Fruit fly (Drosophila melanogaster): ENCODE results near the gene dpr6.
A peak's percentile ranks its signal among the peaks of the same experiment; 100 is the strongest.

The dpr6 gene

dm6 chr3L:9972007-9972856 lies 2.2 kb upstream of the dpr6 start, which contains the start of the genes CG6674, CG42455 and vnc (continued):
- no peak for TF ChIP-seq pan (optimal IDR thresholded peaks at IDR 0.05)
- peak; percentile 19 for TF ChIP-seq brk (GFP tag; optimal IDR thresholded peaks at IDR 0.05)
- no peak for TF ChIP-seq CG32264 (GFP tag; optimal IDR thresholded peaks at IDR 0.05)
- TF ChIP-seq woc (GFP tag; optimal IDR thresholded peaks at IDR 0.05) = no peak
- TF ChIP-seq N (GFP tag; optimal IDR thresholded peaks at IDR 0.05) = no peak
- TF ChIP-seq Hr78 (GFP tag; optimal IDR thresholded peaks at IDR 0.05) = no peak
- peak in 1 of 2 experiments; percentile 48 for TF ChIP-seq foxo (GFP tag; optimal IDR thresholded peaks at IDR 0.05)

- no peak for TF ChIP-seq lola (GFP tag; optimal IDR thresholded peaks at IDR 0.05)
- no peak for TF ChIP-seq Jra (GFP tag; optimal IDR thresholded peaks at IDR 0.05)
- TF ChIP-seq tai (GFP tag; optimal IDR thresholded peaks at IDR 0.05) = no peak
- no peak for TF ChIP-seq rgr (GFP tag; optimal IDR thresholded peaks at IDR 0.05)
- no peak for TF ChIP-seq N (GFP tag; optimal IDR thresholded peaks at IDR 0.05)
- no peak for TF ChIP-seq Dfd (GFP tag; optimal IDR thresholded peaks at IDR 0.05)
- no peak for TF ChIP-seq woc (GFP tag; optimal IDR thresholded peaks at IDR 0.05)
- no peak for TF ChIP-seq Dif (GFP tag; optimal IDR thresholded peaks at IDR 0.05; ENCODE audit: partially characterized antibody)
- TF ChIP-seq dmrt93B (GFP tag; optimal IDR thresholded peaks at IDR 0.05) = no peak
- no peak for TF ChIP-seq sage (GFP tag; optimal IDR thresholded peaks at IDR 0.05)
- no peak for TF ChIP-seq Vsx2 (GFP tag; optimal IDR thresholded peaks at IDR 0.05; ENCODE audit: partially characterized antibody)
- TF ChIP-seq jim (GFP tag; optimal IDR thresholded peaks at IDR 0.05) = no peak
- TF ChIP-seq ey (GFP tag; optimal IDR thresholded peaks at IDR 0.05) = no peak
- no peak for TF ChIP-seq GATAd (GFP tag; optimal IDR thresholded peaks at IDR 0.05)
- no peak for TF ChIP-seq CG32264 (GFP tag; optimal IDR thresholded peaks at IDR 0.05)
- TF ChIP-seq OdsH (GFP tag; optimal IDR thresholded peaks at IDR 0.05) = no peak
- TF ChIP-seq br (GFP tag; optimal IDR thresholded peaks at IDR 0.05) = no peak
These were observed 58.9 kb downstream of the dpr6 start for dm6 chr3L:10033344-10033743.

- TF ChIP-seq fru (GFP tag; optimal IDR thresholded peaks at IDR 0.05) (no peak), Hr78 (GFP tag; optimal IDR thresholded peaks at IDR 0.05) (no peak), Hnf4 (GFP tag; optimal IDR thresholded peaks at IDR 0.05) (no peak), h (GFP tag; optimal IDR thresholded peaks at IDR 0.05) (no peak), Jra (GFP tag; optimal IDR thresholded peaks at IDR 0.05) (no peak), br (GFP tag; optimal IDR thresholded peaks at IDR 0.05) (no peak), dsf (GFP tag; optimal IDR thresholded peaks at IDR 0.05; ENCODE audit: borderline replicate concordance) (no peak)
These were observed 78.1 kb downstream of the dpr6 start for dm6 chr3L:10052586-10052985.

- no peak for TF ChIP-seq Jra (GFP tag; optimal IDR thresholded peaks at IDR 0.05)
- no peak for TF ChIP-seq Sp1 (GFP tag; optimal IDR thresholded peaks at IDR 0.05)
- no peak for TF ChIP-seq sv (GFP tag; optimal IDR thresholded peaks at IDR 0.05)
- TF ChIP-seq CrebA (GFP tag; optimal IDR thresholded peaks at IDR 0.05; ENCODE audit: borderline replicate concordance) = no peak
- TF ChIP-seq fru (GFP tag; optimal IDR thresholded peaks at IDR 0.05) = no peak
These were observed 104.1 kb downstream of the dpr6 start for dm6 chr3L:10078551-10078950.

- no peak for TF ChIP-seq sv (GFP tag; optimal IDR thresholded peaks at IDR 0.05)
- TF ChIP-seq dmrt93B (GFP tag; optimal IDR thresholded peaks at IDR 0.05) = no peak
- no peak for TF ChIP-seq Rel (GFP tag; optimal IDR thresholded peaks at IDR 0.05)
- no peak for TF ChIP-seq Rel (tag; optimal IDR thresholded peaks at IDR 0.05)
- no peak for TF ChIP-seq Hr83 (GFP tag; optimal IDR thresholded peaks at IDR 0.05; ENCODE audit: poor library complexity, severe bottlenecking)
- TF ChIP-seq CG9705 (GFP tag; optimal IDR thresholded peaks at IDR 0.05) = no peak
- no peak for TF ChIP-seq Hnf4 (GFP tag; optimal IDR thresholded peaks at IDR 0.05)
These were observed 114.0 kb downstream of the dpr6 start for dm6 chr3L:10088415-10088814.
